Worm (Caenorhabditis elegans) whole organism, young adult: ENCODE results near the gene pqn-37.
A peak's percentile ranks its signal among the peaks of the same experiment; 100 is the strongest.

Experiments used
- him-1 ChIP-seq: sonication (generic microtip); optimal IDR thresholded peaks from 2 replicates; lab custom pipeline; 2016; ENCODE audit warnings: missing genotype, missing genetic modification reagents, missing genetic modification characterization, missing compliant biosample characterization
- mes-4 ChIP-seq: sonication (generic microtip); optimal IDR thresholded peaks from 2 replicates; lab custom pipeline; 2016; ENCODE audit warnings: missing genotype, missing genetic modification characterization, missing compliant biosample characterization
- zfh-2 ChIP-seq: fragments of 200-800 bp; sonication (Bioruptor generic); conservative IDR thresholded peaks from 2 replicates; pipeline ENCODE4 v1.3.6; 2022; ENCODE audit warnings: missing genetic modification reagents, missing genetic modification characterization, missing compliant biosample characterization

The pqn-37 gene

ce11 chrX:3199249-3199648, 51.1 kb downstream of the pqn-37 start, which contains the start of gene fax-1:
TSS of gene fax-1 (minus strand) at chrX:3199349.
- TF ChIP-seq zfh-2 (GFP tag; lab: Robert Waterston, UW), result 0 out of 2 replicates have a peak, but pooled peaks have one; percentile 8
- TF ChIP-seq mes-4 (tag; lab: Kevin White, UChicago), result no peak

- TF ChIP-seq zfh-2 (GFP tag; lab: Robert Waterston, UW) (peak; percentile 80), him-1 (tag; lab: Kevin White, UChicago) (no peak)
Observed at ce11 chrX:3197319-3197718, 53.0 kb downstream of the pqn-37 start.
